Worm (Caenorhabditis elegans): Measurements from ENCODE around the gene eat-3.

ce11 chrII:9316801-9317200, 7.9 kb upstream of the eat-3 start:
- no peak for TF ChIP-seq ztf-29 (GFP tag; IDR thresholded peaks at IDR 0.05)
- TF ChIP-seq T22C8.4 (GFP tag; IDR thresholded peaks at IDR 0.05): no peak
- no peak for TF ChIP-seq ztf-23 (GFP tag; IDR thresholded peaks at IDR 0.05)
- no peak for TF ChIP-seq cog-1 (tag; optimal IDR thresholded peaks at IDR 0.05)
- TF ChIP-seq tab-1 (GFP tag; IDR thresholded peaks at IDR 0.05): no peak
- TF ChIP-seq klf-2 (GFP tag; conservative IDR thresholded peaks at IDR 0.05): no peak
- TF ChIP-seq flt-1 (GFP tag; IDR thresholded peaks at IDR 0.05): no peak
- TF ChIP-seq med-1 (GFP tag; optimal IDR thresholded peaks at IDR 0.05; ENCODE audit: insufficient read depth): no peak

Data from whole organism, midembryonic.